Fruit fly (Drosophila melanogaster): Measurements from ENCODE around the gene MED24.

DNA sequence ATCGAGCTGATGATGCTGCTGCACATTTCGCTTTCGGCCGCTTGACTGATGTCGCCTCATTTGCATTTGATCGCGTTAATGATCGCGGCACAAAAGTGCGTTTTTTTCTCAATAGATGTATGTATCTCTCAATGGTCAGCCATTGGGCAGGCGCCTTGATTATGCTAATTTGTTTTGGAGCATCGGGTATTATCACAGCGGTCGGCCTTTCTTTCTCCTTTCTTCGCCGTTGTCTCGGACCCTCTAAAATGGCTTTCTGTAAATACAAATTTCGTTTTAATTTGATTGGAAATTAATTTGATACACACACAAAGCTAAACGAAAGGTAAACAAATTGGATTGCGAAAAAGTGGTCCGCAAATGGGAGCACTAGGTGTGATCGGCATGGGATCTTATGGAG is 35.7 kb upstream of the MED24 start:
- TF ChIP-seq kah (GFP tag; optimal IDR thresholded peaks at IDR 0.05): no peak
- no peak for TF ChIP-seq maf-S (GFP tag; optimal IDR thresholded peaks at IDR 0.05)

Measured in whole organism, embryonic.